Worm (Caenorhabditis elegans): Measurements from ENCODE around the gene clh-3.
A peak's percentile ranks its signal among the peaks of the same experiment; 100 is the strongest.

clh-3 gene

DNA sequence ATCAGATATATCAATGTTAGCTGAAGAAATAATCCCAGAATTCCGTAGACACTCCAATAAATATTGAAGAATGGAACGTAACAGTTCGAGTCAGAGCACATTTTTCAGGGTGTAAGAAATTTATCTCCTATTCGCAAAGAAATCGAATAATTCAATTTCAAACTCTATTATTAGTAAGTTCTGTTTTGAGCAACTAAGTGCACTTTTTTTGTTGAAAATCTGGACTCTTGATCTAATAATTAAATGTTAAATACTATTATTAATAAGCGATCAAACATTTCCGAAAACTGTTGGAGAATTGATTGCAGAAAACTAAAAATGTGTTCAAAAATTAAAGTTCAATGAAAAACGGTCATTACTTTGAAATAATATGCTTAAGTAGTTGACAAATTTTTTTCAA lies 22.6 kb downstream of the clh-3 start, which contains the start of gene srd-56:
Gene srd-56, minus strand, starts transcription at position 101 of the 400 bp plus-strand sequence.
- TF ChIP-seq dao-5 (tag; optimal IDR thresholded peaks at IDR 0.05) (no peak), W03F9.2 (tag; optimal IDR thresholded peaks at IDR 0.05) (no peak), him-1 (tag; optimal IDR thresholded peaks at IDR 0.05) (no peak)

DNA sequence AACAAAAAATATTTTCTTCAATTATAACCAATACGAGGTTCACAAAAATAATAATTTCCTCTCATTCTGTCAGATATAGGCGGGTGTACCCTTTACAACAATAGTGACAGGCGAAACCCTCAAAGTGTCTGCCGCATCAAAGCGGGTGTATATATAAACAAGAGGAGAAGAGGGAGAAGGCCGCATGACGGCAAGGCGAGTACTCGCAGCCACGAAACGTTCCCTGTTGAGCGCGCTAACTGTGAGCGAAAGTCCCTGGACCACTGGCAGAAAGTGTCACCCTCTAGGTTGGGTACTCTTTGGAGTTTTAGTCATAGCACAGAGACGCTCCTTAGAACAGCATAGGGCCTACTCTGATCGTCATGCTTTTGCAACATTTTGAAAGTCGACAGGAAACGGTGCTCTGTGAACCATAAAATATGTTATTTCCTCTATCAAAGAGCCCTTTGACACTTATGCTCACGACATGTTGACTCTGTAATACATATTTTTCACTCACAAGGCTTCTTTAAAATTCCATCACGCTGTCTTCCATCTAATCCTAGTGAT lies 25.6 kb downstream of the clh-3 start, which contains the start of gene pcrg-1:
Gene pcrg-1, plus strand, starts transcription at position 499 of the 549 bp plus-strand sequence.
- peak; percentile 57 for TF ChIP-seq him-1 (tag; optimal IDR thresholded peaks at IDR 0.05)
- TF ChIP-seq dao-5 (tag; optimal IDR thresholded peaks at IDR 0.05), result peak; percentile 60
- TF ChIP-seq W03F9.2 (tag; optimal IDR thresholded peaks at IDR 0.05), result no peak

DNA sequence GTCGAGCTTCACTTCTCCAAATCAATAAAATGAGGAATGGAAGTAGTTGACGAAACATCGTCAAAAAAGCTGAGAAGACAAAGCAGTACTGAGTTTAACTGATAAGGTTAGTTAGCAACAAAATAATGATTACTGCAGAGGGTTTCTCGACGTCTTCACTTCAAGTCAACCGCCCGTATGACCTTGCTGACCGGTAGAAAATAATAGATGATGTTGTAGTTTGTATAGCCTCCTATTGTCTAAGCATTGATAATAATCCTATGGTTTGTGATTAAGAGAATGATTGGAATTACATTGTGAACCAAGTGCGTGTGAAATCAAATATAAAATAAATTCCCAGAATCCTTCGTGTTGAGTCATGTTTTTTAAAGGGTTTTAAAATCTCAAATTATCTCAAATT lies 26.4 kb downstream of the clh-3 start, which contains the start of gene E04F6.6:
Gene E04F6.6, minus strand, starts transcription at position 258 of the 400 bp plus-strand sequence.
- TF ChIP-seq him-1 (tag; optimal IDR thresholded peaks at IDR 0.05), result no peak
- TF ChIP-seq dao-5 (tag; optimal IDR thresholded peaks at IDR 0.05), result no peak
- TF ChIP-seq W03F9.2 (tag; optimal IDR thresholded peaks at IDR 0.05), result no peak

DNA sequence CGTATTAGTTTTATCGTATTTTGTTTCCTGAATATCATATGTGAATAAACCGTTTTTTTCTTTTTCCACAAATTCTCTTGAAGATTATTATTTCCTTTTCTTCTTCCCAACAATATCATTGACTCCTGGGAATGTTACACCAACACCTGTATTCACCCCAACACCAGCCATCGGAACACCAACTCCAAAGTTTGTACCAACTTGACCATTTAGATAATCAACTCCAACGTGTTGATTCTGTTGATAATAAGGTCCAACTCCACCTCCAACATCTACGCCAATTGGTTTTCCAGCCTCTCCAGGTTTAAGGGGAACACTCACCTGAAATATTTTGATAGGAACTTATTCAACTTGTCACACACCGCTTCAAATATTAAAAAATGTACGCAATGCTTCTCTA lies 28.3 kb downstream of the clh-3 start:
- no peak for TF ChIP-seq W03F9.2 (tag; optimal IDR thresholded peaks at IDR 0.05)
- TF ChIP-seq him-1 (tag; optimal IDR thresholded peaks at IDR 0.05), result no peak
- TF ChIP-seq dao-5 (tag; optimal IDR thresholded peaks at IDR 0.05), result no peak

DNA sequence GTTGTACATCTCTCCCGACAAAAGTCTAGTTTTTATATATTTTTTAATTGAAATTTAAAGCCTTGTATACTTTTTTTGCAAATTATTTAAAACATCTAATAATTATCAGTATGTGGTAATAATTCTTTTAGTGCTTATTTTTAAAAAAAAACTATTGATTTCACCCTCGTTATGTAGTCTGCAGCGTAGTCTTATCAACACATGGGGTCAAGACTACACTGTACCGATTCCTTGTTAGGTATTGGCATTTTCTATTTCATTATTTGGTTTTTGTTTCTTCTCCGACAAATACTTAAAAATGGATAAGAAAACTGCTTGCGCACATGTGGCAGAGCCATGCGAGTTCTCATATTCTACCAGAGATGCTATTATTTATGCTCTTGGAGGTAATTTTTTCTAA lies 29.7 kb downstream of the clh-3 start, which contains the start of gene maoc-1:
Gene maoc-1, plus strand, starts transcription at position 237 of the 400 bp plus-strand sequence.
- TF ChIP-seq W03F9.2 (tag; optimal IDR thresholded peaks at IDR 0.05), result no peak
- no peak for TF ChIP-seq him-1 (tag; optimal IDR thresholded peaks at IDR 0.05)
- TF ChIP-seq dao-5 (tag; optimal IDR thresholded peaks at IDR 0.05), result no peak

DNA sequence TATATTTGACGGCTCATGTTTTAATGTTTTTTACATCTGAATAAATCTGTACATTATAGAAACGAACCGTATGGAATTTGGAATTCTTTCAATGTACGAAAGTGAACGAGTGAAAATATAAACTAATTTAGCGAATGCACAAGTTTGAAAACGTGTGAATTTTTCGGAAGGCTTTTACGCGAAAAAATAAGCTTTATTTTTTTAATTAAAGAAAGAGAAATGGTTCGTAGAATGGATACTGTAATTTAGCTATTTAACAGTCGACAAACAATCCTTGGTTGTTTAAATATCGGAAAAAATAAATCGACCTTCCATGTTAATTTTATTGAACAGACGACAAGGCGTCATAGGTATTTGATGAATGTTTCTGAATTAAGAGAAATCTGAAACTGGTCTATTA lies 30.2 kb downstream of the clh-3 start, which contains the start of gene acdh-12:
Gene acdh-12, minus strand, starts transcription at position 101 of the 400 bp plus-strand sequence.
- TF ChIP-seq W03F9.2 (tag; optimal IDR thresholded peaks at IDR 0.05), result no peak
- no peak for TF ChIP-seq him-1 (tag; optimal IDR thresholded peaks at IDR 0.05)
- TF ChIP-seq dao-5 (tag; optimal IDR thresholded peaks at IDR 0.05), result no peak

DNA sequence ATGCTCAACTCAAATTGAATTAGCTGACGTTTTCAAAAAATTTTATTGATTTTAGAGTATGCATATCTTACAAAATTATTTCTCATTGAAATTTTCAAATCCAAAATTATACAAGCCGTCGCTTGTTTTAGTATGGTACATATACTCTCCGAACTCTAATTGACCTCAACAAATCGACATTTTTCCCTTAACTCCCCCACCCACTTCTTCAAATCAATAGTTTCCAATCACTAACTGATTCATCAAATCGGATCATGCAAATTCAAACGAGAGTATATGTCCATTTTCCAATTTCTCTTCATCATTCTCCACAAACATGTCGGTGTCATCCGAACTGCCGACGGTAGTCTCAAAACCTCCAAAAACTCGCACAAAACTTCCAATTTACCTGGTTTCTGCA lies 36.6 kb downstream of the clh-3 start, which contains the start of gene E04F6.4:
Gene E04F6.4, plus strand, starts transcription at position 301 of the 400 bp plus-strand sequence.
- TF ChIP-seq dao-5 (tag; optimal IDR thresholded peaks at IDR 0.05) (no peak), him-1 (tag; optimal IDR thresholded peaks at IDR 0.05) (no peak), W03F9.2 (tag; optimal IDR thresholded peaks at IDR 0.05) (no peak)

DNA sequence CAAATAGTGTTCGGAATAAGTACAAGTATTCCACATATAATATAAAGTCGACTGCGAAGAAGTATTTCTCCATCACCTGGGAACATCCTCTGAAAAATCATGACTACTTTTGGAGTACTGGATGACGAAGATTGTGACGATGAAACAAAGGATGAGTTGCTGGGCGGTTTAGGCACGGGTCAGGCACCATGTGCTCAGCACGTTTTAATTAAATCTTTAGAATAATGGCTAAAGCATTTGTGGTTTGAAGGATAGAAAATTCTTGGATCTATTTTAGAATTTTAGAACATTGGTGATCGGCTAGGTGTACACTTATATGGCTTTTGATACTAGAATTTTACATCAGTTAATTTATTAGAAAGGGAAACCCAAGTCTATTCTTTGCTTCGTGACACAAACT lies 38.6 kb downstream of the clh-3 start, which contains the start of gene C27H5.6:
Gene C27H5.6, minus strand, starts transcription at position 101 of the 400 bp plus-strand sequence.
- TF ChIP-seq W03F9.2 (tag; optimal IDR thresholded peaks at IDR 0.05) (no peak), dao-5 (tag; optimal IDR thresholded peaks at IDR 0.05) (no peak), him-1 (tag; optimal IDR thresholded peaks at IDR 0.05) (no peak)

DNA sequence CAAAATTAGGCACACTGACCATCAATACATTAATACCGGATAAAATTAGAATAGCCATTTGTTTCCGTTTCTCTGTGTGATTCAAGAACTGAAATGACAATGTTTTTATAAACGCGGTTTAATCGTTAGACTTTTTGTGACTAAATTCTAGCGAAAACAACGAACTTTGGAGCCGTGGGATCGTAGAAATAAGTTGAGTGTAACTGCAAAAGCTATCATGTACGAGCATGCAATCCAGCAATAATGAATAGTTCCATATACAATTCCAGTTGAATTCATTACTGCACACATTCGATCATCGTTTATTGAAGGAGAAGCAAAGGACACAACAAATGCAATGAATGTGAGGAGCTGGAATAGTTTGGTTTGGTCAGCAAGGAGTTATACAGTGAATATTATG lies 39.6 kb downstream of the clh-3 start:
- TF ChIP-seq dao-5 (tag; optimal IDR thresholded peaks at IDR 0.05) (no peak), W03F9.2 (tag; optimal IDR thresholded peaks at IDR 0.05) (no peak), him-1 (tag; optimal IDR thresholded peaks at IDR 0.05) (no peak)

DNA sequence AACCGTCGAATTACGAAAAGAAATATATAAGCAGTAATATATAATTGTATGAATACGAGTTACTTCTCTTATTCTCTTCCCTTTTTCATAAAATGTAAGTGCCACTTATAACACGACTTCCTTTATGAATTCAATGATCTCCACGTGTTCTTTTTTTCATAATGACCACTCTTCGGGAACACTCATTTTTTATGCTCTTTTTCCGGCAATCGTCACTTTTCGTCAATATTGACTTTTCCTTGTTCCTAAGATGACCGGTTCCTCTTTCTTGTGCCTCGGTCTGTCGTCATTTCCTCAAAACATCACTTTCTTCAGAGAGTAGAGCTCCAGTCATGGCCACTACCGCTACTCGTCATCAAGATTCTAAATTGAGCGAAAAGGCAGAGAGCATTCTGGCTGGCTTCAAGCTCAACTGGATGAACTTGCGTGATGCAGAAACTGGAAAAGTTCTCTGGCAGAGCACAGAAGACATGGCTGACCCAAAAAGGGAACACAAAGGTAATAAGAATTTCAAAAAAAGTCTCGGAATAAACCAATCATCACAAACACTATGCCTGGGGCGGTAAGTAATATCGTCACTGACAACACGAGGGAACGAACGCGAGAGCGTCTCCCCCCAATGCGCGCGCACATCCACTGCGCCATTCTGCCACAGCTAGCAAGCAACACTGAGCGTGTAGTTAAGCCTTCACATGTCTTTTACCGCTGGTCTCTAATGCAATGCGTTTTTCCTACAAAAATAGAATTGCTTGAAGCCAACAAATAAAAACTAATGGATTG lies 42.0 kb downstream of the clh-3 start, which contains the start of gene pdl-1:
Gene pdl-1, plus strand, starts transcription at position 309 of the 780 bp plus-strand sequence.
- TF ChIP-seq him-1 (tag; optimal IDR thresholded peaks at IDR 0.05), result peak; percentile 80
- TF ChIP-seq W03F9.2 (tag; optimal IDR thresholded peaks at IDR 0.05), result peak; percentile 51
- TF ChIP-seq dao-5 (tag; optimal IDR thresholded peaks at IDR 0.05), result peak; percentile 94

DNA sequence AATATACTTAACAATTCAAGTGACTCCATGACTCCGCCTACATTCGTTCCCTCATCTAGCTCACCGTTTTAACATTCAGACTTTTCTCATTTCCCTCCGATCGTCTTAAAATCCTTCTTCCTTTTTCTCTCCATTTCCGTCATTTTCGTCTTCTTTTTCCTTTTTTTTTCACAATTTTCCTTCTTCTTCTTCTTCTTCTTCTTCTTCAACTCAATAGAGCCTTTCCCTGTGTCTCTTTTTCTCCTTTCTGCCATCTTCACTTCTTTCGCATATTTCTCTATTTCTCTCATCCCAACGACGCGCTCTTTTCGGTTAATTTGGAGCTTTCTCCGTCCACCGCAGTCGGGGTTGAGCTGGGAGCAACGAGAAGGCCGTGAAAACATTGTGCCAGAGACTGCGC lies 43.1 kb downstream of the clh-3 start:
- TF ChIP-seq him-1 (tag; optimal IDR thresholded peaks at IDR 0.05) (no peak), W03F9.2 (tag; optimal IDR thresholded peaks at IDR 0.05) (no peak), dao-5 (tag; optimal IDR thresholded peaks at IDR 0.05) (no peak)

DNA sequence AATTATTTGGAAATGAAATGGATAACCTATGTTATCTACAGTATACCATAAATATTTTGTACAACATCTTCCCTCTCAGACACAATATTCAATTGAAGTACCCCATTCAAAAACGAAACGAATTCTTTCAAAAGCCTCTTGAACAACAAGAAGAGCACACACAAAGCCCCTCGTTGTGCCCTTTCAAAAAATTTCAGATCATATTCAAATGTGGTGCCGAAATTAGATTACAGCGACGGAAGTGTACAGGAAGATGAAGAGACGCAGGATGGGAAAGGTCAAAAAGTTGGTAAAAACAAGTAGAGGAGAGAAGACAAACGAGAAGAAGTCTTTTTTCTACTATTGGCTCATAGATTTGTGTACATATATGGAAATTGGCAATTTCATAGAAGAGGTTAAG lies 49.6 kb downstream of the clh-3 start:
- TF ChIP-seq him-1 (tag; optimal IDR thresholded peaks at IDR 0.05), result no peak
- TF ChIP-seq W03F9.2 (tag; optimal IDR thresholded peaks at IDR 0.05), result no peak
- TF ChIP-seq dao-5 (tag; optimal IDR thresholded peaks at IDR 0.05), result no peak

DNA sequence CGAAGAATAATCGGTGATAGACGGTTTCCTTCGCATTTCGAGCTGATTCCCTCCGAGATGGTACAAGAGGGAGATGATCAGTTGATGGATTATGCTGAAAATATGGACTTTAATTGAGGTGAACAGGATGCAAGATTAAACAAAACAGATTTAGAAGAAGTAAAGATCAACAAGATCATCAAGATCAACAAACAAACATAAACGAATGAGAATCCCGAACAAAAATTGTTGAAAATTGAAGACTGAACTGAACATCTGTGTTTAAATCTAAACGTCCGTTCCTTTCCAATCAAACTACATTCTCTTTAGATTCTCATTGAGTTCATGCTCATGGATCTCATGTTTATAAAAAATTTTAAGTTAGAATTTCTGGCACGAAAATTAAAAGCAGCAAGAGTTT lies 50.9 kb downstream of the clh-3 start, which contains the start of gene glc-4:
Gene glc-4, minus strand, starts transcription at position 101 of the 400 bp plus-strand sequence.
- TF ChIP-seq dao-5 (tag; optimal IDR thresholded peaks at IDR 0.05) (no peak), W03F9.2 (tag; optimal IDR thresholded peaks at IDR 0.05) (no peak), him-1 (tag; optimal IDR thresholded peaks at IDR 0.05) (no peak)

All from whole organism, L4/young adult.